Fruit fly (Drosophila melanogaster): ENCODE measurements around the gene CG14285.

Gene CG14285

dm6 chr3R:19028758-19029157, 3.9 kb downstream of the CG14285 start, which contains the start of the genes GatA and P5cr (continued):
- no peak for TF ChIP-seq Dfd (GFP tag; optimal IDR thresholded peaks at IDR 0.05)
- no peak for TF ChIP-seq CG17568 (GFP tag; optimal IDR thresholded peaks at IDR 0.05)
- TF ChIP-seq CG11247 (GFP tag; IDR thresholded peaks at IDR 0.05), result peak; percentile 90
- TF ChIP-seq HLH3B (GFP tag; IDR thresholded peaks at IDR 0.05), result peak; percentile 64
- peak; percentile 41 for TF ChIP-seq CG4707 (GFP tag; optimal IDR thresholded peaks at IDR 0.05)
- TF ChIP-seq Lpt (GFP tag; optimal IDR thresholded peaks at IDR 0.05), result no peak
- peak; percentile 81 for TF ChIP-seq CG2678 (tag; optimal IDR thresholded peaks at IDR 0.05)
- peak; percentile 86 for TF ChIP-seq jumu (GFP tag; optimal IDR thresholded peaks at IDR 0.05)
- TF ChIP-seq dm (GFP tag; optimal IDR thresholded peaks at IDR 0.05), result peak; percentile 72
- peak; percentile 26 for TF ChIP-seq cato (GFP tag; optimal IDR thresholded peaks at IDR 0.05; ENCODE audit: borderline replicate concordance)
- TF ChIP-seq Mes4 (GFP tag; optimal IDR thresholded peaks at IDR 0.05), result no peak
- no peak for TF ChIP-seq Asciz (GFP tag; optimal IDR thresholded peaks at IDR 0.05)
- TF ChIP-seq sc (optimal IDR thresholded peaks at IDR 0.05), result no peak
- TF ChIP-seq sc (GFP tag; optimal IDR thresholded peaks at IDR 0.05), result no peak
- peak; percentile 78 for TF ChIP-seq wdn (GFP tag; IDR thresholded peaks at IDR 0.05)
- TF ChIP-seq Ssrp (tag; optimal IDR thresholded peaks at IDR 0.05), result peak; percentile 21
- no peak for TF ChIP-seq lola (GFP tag; optimal IDR thresholded peaks at IDR 0.05)
- TF ChIP-seq Hmx (GFP tag; optimal IDR thresholded peaks at IDR 0.05), result no peak
- peak; percentile 72 for TF ChIP-seq CG11504 (tag; optimal IDR thresholded peaks at IDR 0.05)
- TF ChIP-seq zen (tag; optimal IDR thresholded peaks at IDR 0.05), result no peak
- peak; percentile 88 for TF ChIP-seq maf-S (GFP tag; optimal IDR thresholded peaks at IDR 0.05)
- peak; percentile 87 for TF ChIP-seq Dad (GFP tag; optimal IDR thresholded peaks at IDR 0.05)
- TF ChIP-seq abd-A (tag; optimal IDR thresholded peaks at IDR 0.05), result no peak
- peak; percentile 65 for TF ChIP-seq da (GFP tag; optimal IDR thresholded peaks at IDR 0.05)
- peak; percentile 38; the same call in 1 of the 2 replicates for TF ChIP-seq chm (GFP tag; IDR thresholded peaks at IDR 0.05)
- peak; percentile 16 for TF ChIP-seq CG18476 (GFP tag; optimal IDR thresholded peaks at IDR 0.05)
- peak; percentile 80 for TF ChIP-seq CrebB (tag; optimal IDR thresholded peaks at IDR 0.05)
- peak; percentile 42; the same call in 1 of the 2 replicates for TF ChIP-seq gt (GFP tag; IDR thresholded peaks at IDR 0.05)
- TF ChIP-seq HLH54F (GFP tag; optimal IDR thresholded peaks at IDR 0.05), result peak; percentile 92
- TF ChIP-seq hkb (optimal IDR thresholded peaks at IDR 0.05), result no peak
- TF ChIP-seq hkb (GFP tag; IDR thresholded peaks at IDR 0.05), result peak; percentile 69
- TF ChIP-seq CG5953 (GFP tag; IDR thresholded peaks at IDR 0.05), result peak; percentile 67
- peak; percentile 75 for TF ChIP-seq CG33213 (GFP tag; optimal IDR thresholded peaks at IDR 0.05)
- peak; percentile 40 for TF ChIP-seq nmo (GFP tag; optimal IDR thresholded peaks at IDR 0.05)
- peak; percentile 88 for TF ChIP-seq schlank (tag; optimal IDR thresholded peaks at IDR 0.05)
- TF ChIP-seq ab (GFP tag; optimal IDR thresholded peaks at IDR 0.05), result peak; percentile 38
- TF ChIP-seq CG31365 (tag; optimal IDR thresholded peaks at IDR 0.05), result peak; percentile 47
- peak; percentile 88 for TF ChIP-seq Dbx (GFP tag; IDR thresholded peaks at IDR 0.05)
- no peak for TF ChIP-seq CG8359 (GFP tag; optimal IDR thresholded peaks at IDR 0.05; ENCODE audit: borderline replicate concordance)
- TF ChIP-seq Neu2 (GFP tag; optimal IDR thresholded peaks at IDR 0.05; ENCODE audit: borderline replicate concordance), result no peak
- peak; percentile 73 for TF ChIP-seq CG32772 (GFP tag; IDR thresholded peaks at IDR 0.05)
- TF ChIP-seq Hr51 (GFP tag; optimal IDR thresholded peaks at IDR 0.05), result peak; percentile 65 to 83
- TF ChIP-seq CG31388 (GFP tag; optimal IDR thresholded peaks at IDR 0.05), result no peak
- TF ChIP-seq C15 (GFP tag; IDR thresholded peaks at IDR 0.05), result 0 out of 3 replicates have a peak, but pooled peaks have one; percentile 11
- peak; percentile 46 for TF ChIP-seq CG15601 (tag; optimal IDR thresholded peaks at IDR 0.05)
- TF ChIP-seq NFAT (GFP tag; IDR thresholded peaks at IDR 0.05), result peak; percentile 97
- TF ChIP-seq HLHmδ (GFP tag; optimal IDR thresholded peaks at IDR 0.05), result no peak
- TF ChIP-seq CG14965 (GFP tag; optimal IDR thresholded peaks at IDR 0.05; ENCODE audit: borderline replicate concordance), result no peak
- peak; percentile 33; the same call in 1 of the 2 replicates for TF ChIP-seq CG13287 (GFP tag; IDR thresholded peaks at IDR 0.05; ENCODE audit: partially characterized antibody)
- peak; percentile 94 for TF ChIP-seq HmgZ (tag; optimal IDR thresholded peaks at IDR 0.05)
- TF ChIP-seq pzg (GFP tag; optimal IDR thresholded peaks at IDR 0.05), result peak; percentile 74

All from whole organism, embryonic.